Fruit fly (Drosophila melanogaster) whole organism, embryonic: ENCODE measurements around the gene Trf.

ENCODE experiments used
- CG12219 ChIP-seq: fragments of 200-800 bp; sonication (Bioruptor generic); optimal IDR thresholded peaks from 3 replicates; lab custom pipeline; 2018; ENCODE audit warnings: missing biosample characterization, mild to moderate bottlenecking, missing genetic modification characterization
- CG12391 ChIP-seq: fragments of 200-800 bp; sonication (Bioruptor generic); optimal IDR thresholded peaks from 3 replicates; lab custom pipeline; 2018; ENCODE audit warnings: missing biosample characterization, mild to moderate bottlenecking, missing genetic modification characterization, moderate library complexity
- CG14667 ChIP-seq: fragments of 200-800 bp; sonication (Bioruptor generic); IDR thresholded peaks from 2 replicates; pipeline ENCODE4 v1.3.6; 2022; ENCODE audit warnings: missing biosample characterization, missing genetic modification characterization
- CG14710 ChIP-seq: fragments of 200-800 bp; sonication (Bioruptor generic); optimal IDR thresholded peaks from 3 replicates; lab custom pipeline; 2019; ENCODE audit warnings: missing biosample characterization, mild to moderate bottlenecking, missing genetic modification characterization, moderate library complexity
- CG1647 ChIP-seq: fragments of 200-800 bp; sonication (Bioruptor generic); optimal IDR thresholded peaks from 3 replicates; lab custom pipeline; 2016; ENCODE audit warnings: missing biosample characterization, missing genetic modification characterization
- CG2116 ChIP-seq: fragments of 200-800 bp; sonication (Bioruptor generic); optimal IDR thresholded peaks from 3 replicates; lab custom pipeline; 2018; ENCODE audit warnings: missing biosample characterization, mild to moderate bottlenecking, missing genetic modification characterization
- CG2889 ChIP-seq: fragments of 200-800 bp; sonication (Bioruptor generic); IDR thresholded peaks from 3 replicates; pipeline ENCODE4 v1.3.6; 2022; ENCODE audit warnings: missing biosample characterization, missing genetic modification characterization
- CG3065 ChIP-seq: fragments of 200-800 bp; sonication (Bioruptor generic); optimal IDR thresholded peaks from 2 replicates; lab custom pipeline; 2016; ENCODE audit warnings: missing biosample characterization, missing genetic modification characterization
- CG4424 ChIP-seq: fragments of 200-800 bp; sonication (Bioruptor generic); optimal IDR thresholded peaks from 3 replicates; lab custom pipeline; 2016; ENCODE audit warnings: missing biosample characterization, missing genetic modification characterization
- CG6175 ChIP-seq: fragments of 200-800 bp; sonication (Bioruptor generic); IDR thresholded peaks from 3 replicates; pipeline ENCODE4 v1.3.6; 2022; ENCODE audit warnings: missing biosample characterization, missing genetic modification characterization
- CG9727 ChIP-seq: fragments of 200-800 bp; sonication (Bioruptor generic); optimal IDR thresholded peaks from 3 replicates; lab custom pipeline; 2017; ENCODE audit warnings: missing biosample characterization, mild to moderate bottlenecking, missing genetic modification characterization
- D19B ChIP-seq: fragments of 200-800 bp; sonication (Bioruptor generic); optimal IDR thresholded peaks from 2 replicates; lab custom pipeline; 2017; ENCODE audit warnings: missing biosample characterization, mild to moderate bottlenecking, missing genetic modification characterization
- Dad ChIP-seq: fragments of 200-800 bp; sonication (Bioruptor generic); optimal IDR thresholded peaks from 3 replicates; lab custom pipeline; 2016; ENCODE audit warnings: missing biosample characterization, missing genetic modification characterization
- E2f1 ChIP-seq: fragments of 200-800 bp; sonication (Bioruptor generic); IDR thresholded peaks from 2 replicates; pipeline ENCODE4 v1.3.6; 2022; ENCODE audit warnings: missing biosample characterization, missing genetic modification characterization
- Hr3 ChIP-seq: fragments of 200-800 bp; sonication (Bioruptor generic); optimal IDR thresholded peaks from 3 replicates; lab custom pipeline; 2016; ENCODE audit warnings: missing biosample characterization, missing genetic modification characterization
- Hsf ChIP-seq: fragments of 200-800 bp; sonication (Bioruptor generic); optimal IDR thresholded peaks from 3 replicates; lab custom pipeline; 2016; ENCODE audit warnings: missing biosample characterization, missing genetic modification characterization
- Lpt ChIP-seq: fragments of >200 bp; optimal IDR thresholded peaks from 2 replicates; lab custom pipeline; 2018; ENCODE audit warnings: missing biosample characterization, missing genetic modification characterization
- Med ChIP-seq: fragments of 200-800 bp; sonication (Bioruptor generic); peaks from one replicate; lab custom pipeline; 2016; ENCODE audit warnings: missing biosample characterization, missing genetic modification characterization, mild to moderate bottlenecking, inconsistent platforms, moderate library complexity
- NK7.1 ChIP-seq: fragments of 200-800 bp; sonication (Bioruptor generic); optimal IDR thresholded peaks from 3 replicates; lab custom pipeline; 2016; ENCODE audit warnings: missing biosample characterization, missing genetic modification characterization
- Nf-YA ChIP-seq: fragments of 200-800 bp; sonication (Bioruptor generic); IDR thresholded peaks from 2 replicates; pipeline ENCODE4 v1.3.6; 2022; ENCODE audit warnings: missing biosample characterization, missing genetic modification characterization
- Sox100B ChIP-seq: fragments of 200-800 bp; sonication (Bioruptor generic); optimal IDR thresholded peaks from 3 replicates; lab custom pipeline; 2018; ENCODE audit warnings: missing biosample characterization, mild to moderate bottlenecking, missing genetic modification characterization
- Sry-β ChIP-seq: fragments of 200-800 bp; sonication (Bioruptor generic); optimal IDR thresholded peaks from 2 replicates; lab custom pipeline; 2018; ENCODE audit warnings: missing biosample characterization, mild to moderate bottlenecking, missing genetic modification characterization, moderate library complexity
- Trl ChIP-seq, 3 experiments: fragments of >200 bp in 2 of 3; fragments of 200-800 bp in 1 of 3; sonication (Bioruptor generic) in 1 of 3; optimal IDR thresholded peaks; 2 replicates in 1 of 3; 3 replicates in 2 of 3; lab custom pipeline; 2016 to 2017; ENCODE audit warnings: missing biosample characterization in 1 of 3, missing genetic modification characterization in 1 of 3
- Usf ChIP-seq: fragments of 200-800 bp; sonication (Bioruptor generic); optimal IDR thresholded peaks from 2 replicates; lab custom pipeline; 2017; ENCODE audit warnings: missing genotype, missing biosample characterization, missing genetic modification characterization
- Vsx1 ChIP-seq: fragments of 200-800 bp; sonication (Bioruptor generic); optimal IDR thresholded peaks from 2 replicates; lab custom pipeline; 2017; ENCODE audit warnings: missing biosample characterization, mild to moderate bottlenecking, missing genetic modification characterization, missing genetic modification reagents
- chinmo ChIP-seq: fragments of 200-800 bp; sonication (Bioruptor generic); IDR thresholded peaks from 4 replicates; pipeline ENCODE4 v1.3.6; 2022; ENCODE audit warnings: missing biosample characterization, missing genetic modification characterization; ENCODE audit not compliant: partially characterized antibody
- chm ChIP-seq: fragments of 200-800 bp; sonication (Bioruptor generic); IDR thresholded peaks from 2 replicates; pipeline ENCODE4 v1.3.6; 2022; ENCODE audit warnings: missing biosample characterization, missing genetic modification characterization
- ci ChIP-seq: fragments of 200-800 bp; sonication (Bioruptor generic); IDR thresholded peaks from 3 replicates; pipeline ENCODE4 v1.3.6; 2022; ENCODE audit warnings: missing biosample characterization, missing genetic modification characterization
- crp ChIP-seq, 2 experiments: fragments of 200-800 bp; sonication (Bioruptor generic); optimal IDR thresholded peaks; 2 replicates in 1 of 2; 3 replicates in 1 of 2; lab custom pipeline; 2017; ENCODE audit warnings: missing biosample characterization in 2 of 2, missing genetic modification characterization in 2 of 2, mild to moderate bottlenecking in 1 of 2, moderate library complexity in 1 of 2
- dan ChIP-seq: fragments of 200-800 bp; sonication (Bioruptor generic); IDR thresholded peaks from 2 replicates; pipeline ENCODE4 v1.3.6; 2022; ENCODE audit warnings: missing biosample characterization, missing genetic modification characterization
- danr ChIP-seq: fragments of 200-800 bp; sonication (Bioruptor generic); IDR thresholded peaks from 2 replicates; pipeline ENCODE4 v1.3.6; 2022; ENCODE audit warnings: missing biosample characterization, missing genetic modification characterization
- dmrt11E ChIP-seq: fragments of 200-800 bp; sonication (Bioruptor generic); optimal IDR thresholded peaks from 3 replicates; lab custom pipeline; 2018; ENCODE audit warnings: missing biosample characterization, mild to moderate bottlenecking, missing genetic modification characterization, moderate library complexity
- dysf ChIP-seq: fragments of 200-800 bp; sonication (Bioruptor generic); IDR thresholded peaks from 3 replicates; pipeline ENCODE4 v1.3.6; 2022; ENCODE audit warnings: missing biosample characterization, missing genetic modification characterization
- grau ChIP-seq: fragments of 200-800 bp; optimal IDR thresholded peaks from 3 replicates; lab custom pipeline; 2019; ENCODE audit warnings: missing biosample characterization, mild to moderate bottlenecking, missing genetic modification characterization, moderate library complexity
- gsb-n ChIP-seq: fragments of 200-800 bp; sonication (Bioruptor generic); optimal IDR thresholded peaks from 3 replicates; lab custom pipeline; 2018; ENCODE audit warnings: missing biosample characterization, mild to moderate bottlenecking, missing genetic modification characterization
- hkb ChIP-seq, 2 experiments: fragments of 200-800 bp in 1 of 2; fragments of >200 bp in 1 of 2; sonication (Bioruptor generic) in 1 of 2; IDR thresholded peaks in 1 of 2; optimal IDR thresholded peaks in 1 of 2; 2 replicates each; pipeline versions ENCODE4 v1.3.6 to Lab custom; 2017 to 2022; ENCODE audit warnings: missing biosample characterization in 1 of 2, missing genetic modification characterization in 1 of 2
- jigr1 ChIP-seq: fragments of 200-800 bp; sonication (Bioruptor generic); IDR thresholded peaks from 3 replicates; pipeline ENCODE4 v1.3.6; 2022; ENCODE audit warnings: missing biosample characterization, missing genetic modification characterization
- lilli ChIP-seq: fragments of 200-800 bp; sonication (Bioruptor generic); optimal IDR thresholded peaks from 3 replicates; lab custom pipeline; 2016; ENCODE audit warnings: missing biosample characterization, missing genetic modification characterization
- mirr ChIP-seq: fragments of 200-800 bp; sonication (Bioruptor generic); optimal IDR thresholded peaks from 3 replicates; lab custom pipeline; 2018; ENCODE audit warnings: missing biosample characterization, mild to moderate bottlenecking, missing genetic modification characterization
- nerfin-1 ChIP-seq: fragments of 200-800 bp; sonication (Bioruptor generic); optimal IDR thresholded peaks from 3 replicates; lab custom pipeline; 2019; ENCODE audit warnings: missing biosample characterization, mild to moderate bottlenecking, missing genetic modification characterization, moderate library complexity
- nmo ChIP-seq: fragments of 200-800 bp; sonication (Bioruptor generic); optimal IDR thresholded peaks from 2 replicates; lab custom pipeline; 2018; ENCODE audit warnings: missing biosample characterization, mild to moderate bottlenecking, missing genetic modification characterization, moderate library complexity
- odd ChIP-seq: fragments of 200-800 bp; sonication (Bioruptor generic); optimal IDR thresholded peaks from 2 replicates; lab custom pipeline; 2017; ENCODE audit warnings: missing biosample characterization, mild to moderate bottlenecking, missing genetic modification characterization
- p53 ChIP-seq: fragments of 200-800 bp; sonication (Bioruptor generic); optimal IDR thresholded peaks from 2 replicates; lab custom pipeline; 2016; ENCODE audit warnings: missing biosample characterization, missing genetic modification characterization
- pnt ChIP-seq: fragments of 200-800 bp; sonication (Bioruptor generic); optimal IDR thresholded peaks from 3 replicates; lab custom pipeline; 2016; ENCODE audit warnings: missing biosample characterization, missing genetic modification characterization
- sd ChIP-seq: fragments of 200-800 bp; sonication (Bioruptor generic); optimal IDR thresholded peaks from 3 replicates; lab custom pipeline; 2018; ENCODE audit warnings: missing biosample characterization, mild to moderate bottlenecking, missing genetic modification characterization, moderate library complexity
- sima ChIP-seq: fragments of 200-800 bp; sonication (Bioruptor generic); optimal IDR thresholded peaks from 2 replicates; lab custom pipeline; 2016; ENCODE audit warnings: missing biosample characterization, missing genetic modification characterization
- so ChIP-seq: fragments of 200-800 bp; sonication (Bioruptor generic); IDR thresholded peaks from 3 replicates; pipeline ENCODE4 v1.3.6; 2022; ENCODE audit warnings: missing biosample characterization, missing genetic modification characterization
- sqz ChIP-seq: fragments of 200-800 bp; sonication (Bioruptor generic); optimal IDR thresholded peaks from 3 replicates; lab custom pipeline; 2018; ENCODE audit warnings: missing biosample characterization, mild to moderate bottlenecking, missing genetic modification characterization
- tgo ChIP-seq: fragments of 200-800 bp; sonication (Bioruptor generic); IDR thresholded peaks from 3 replicates; pipeline ENCODE4 v1.3.6; 2022; ENCODE audit warnings: missing biosample characterization, missing genetic modification characterization
- usp ChIP-seq: fragments of >200 bp; optimal IDR thresholded peaks from 2 replicates; lab custom pipeline; 2017; ENCODE audit warnings: missing biosample characterization, missing genetic modification characterization
- zen ChIP-seq: fragments of 200-800 bp; sonication (Bioruptor generic); optimal IDR thresholded peaks from 3 replicates; lab custom pipeline; 2018; ENCODE audit warnings: missing biosample characterization, mild to moderate bottlenecking, missing genetic modification characterization, moderate library complexity

Trf gene

dm6 chr2L:8080645-8081044 lies 8.0 kb downstream of the Trf start (continued):
- TF ChIP-seq CG14667 (no peak), Med (GFP tag; lab: Kevin White, UChicago) (no peak), crp (GFP tag; optimal IDR thresholded peaks at IDR 0.05; lab: Kevin White, UChicago) (no peak), dmrt11E (tag; lab: Kevin White, UChicago) (peak; percentile 37), gsb-n (tag; lab: Kevin White, UChicago) (no peak), sd (tag; lab: Kevin White, UChicago) (no peak), lilli (GFP tag; lab: Kevin White, UChicago) (no peak), Sry-β (no peak), CG4424 (no peak), ci (0 out of 3 replicates have a peak, but pooled peaks have one; percentile 38), Nf-YA (GFP tag; lab: Robert Waterston, UW) (no peak), chm (0 out of 2 replicates have a peak, but pooled peaks have one; percentile 13), Vsx1 (no peak), E2f1 (GFP tag; lab: Robert Waterston, UW) (no peak), CG2889 (GFP tag; lab: Robert Waterston, UW) (no peak), nmo (GFP tag; lab: Kevin White, UChicago) (peak; percentile 21), CG3065 (GFP tag; lab: Kevin White, UChicago) (no peak), grau (peak; percentile 49), tgo (GFP tag; lab: Robert Waterston, UW) (no peak), CG1647 (no peak), Trl (optimal IDR thresholded peaks at IDR 0.05; lab: Kevin White, UChicago) (no peak), Trl (GFP tag; optimal IDR thresholded peaks at IDR 0.05; lab: Kevin White, UChicago) (no peak), Dad (GFP tag; lab: Kevin White, UChicago) (no peak), CG9727 (GFP tag; lab: Kevin White, UChicago) (no peak), NK7.1 (GFP tag; lab: Kevin White, UChicago) (no peak), sima (no peak), nerfin-1 (tag; lab: Kevin White, UChicago) (peak; percentile 13), CG2116 (no peak), dan (GFP tag; lab: Robert Waterston, UW) (no peak), D19B (GFP tag; lab: Kevin White, UChicago) (no peak), Usf (no peak), CG12391 (tag; lab: Kevin White, UChicago) (peak; percentile 72), Hsf (GFP tag; lab: Kevin White, UChicago) (no peak), jigr1 (no peak), so (GFP tag; lab: Robert Waterston, UW) (no peak), CG14710 (peak; percentile 31), mirr (GFP tag; lab: Kevin White, UChicago) (no peak), p53 (no peak), dysf (GFP tag; lab: Robert Waterston, UW) (no peak), zen (tag; lab: Kevin White, UChicago) (no peak), chinmo (no peak), sqz (GFP tag; lab: Kevin White, UChicago) (no peak), Lpt (GFP tag; lab: Kevin White, UChicago) (no peak), odd (GFP tag; lab: Kevin White, UChicago) (peak; percentile 12), Sox100B (GFP tag; lab: Kevin White, UChicago) (no peak), hkb (optimal IDR thresholded peaks at IDR 0.05; lab: Kevin White, UChicago) (no peak), hkb (GFP tag; IDR thresholded peaks at IDR 0.05; lab: Robert Waterston, UW) (no peak), Hr3 (no peak), CG6175 (no peak), danr (GFP tag; lab: Robert Waterston, UW) (no peak), usp (no peak), CG12219 (GFP tag; lab: Kevin White, UChicago) (peak; percentile 39), pnt (no peak)
